Fruit fly (Drosophila melanogaster): ENCODE data around the gene Gr10b.
A peak's percentile ranks its signal among the peaks of the same experiment; 100 is the strongest.

Gene Gr10b

dm6 chrX:11379747-11380146, 33.2 kb downstream of the Gr10b start:
- peak; percentile 10 for TF ChIP-seq CG7101 (tag; optimal IDR thresholded peaks at IDR 0.05)
- TF ChIP-seq CG14711 (tag; optimal IDR thresholded peaks at IDR 0.05) = no peak

DNA sequence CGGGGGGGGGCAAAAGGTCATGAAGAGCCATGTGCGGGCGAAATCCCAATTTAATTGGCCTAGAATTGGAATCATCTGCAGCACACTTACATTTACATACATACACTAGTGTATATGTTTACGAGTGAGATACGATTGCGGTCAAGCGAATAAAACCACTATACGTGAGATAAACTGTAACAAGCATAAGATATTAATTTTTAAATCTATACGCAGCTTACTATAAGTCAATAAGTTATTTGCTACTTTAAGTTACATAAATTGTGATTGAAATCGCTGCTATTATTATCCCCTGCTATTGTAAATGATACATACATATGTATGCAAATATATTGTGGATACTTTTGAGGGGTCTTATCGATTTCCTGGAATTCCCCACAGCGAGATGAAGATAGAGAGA, 33.9 kb downstream of the Gr10b start:
- TF ChIP-seq CG14711 (tag; optimal IDR thresholded peaks at IDR 0.05) = peak; percentile 60
- peak; percentile 12 for TF ChIP-seq bab1 (GFP tag; optimal IDR thresholded peaks at IDR 0.05)
- no peak for TF ChIP-seq CG7045 (GFP tag; optimal IDR thresholded peaks at IDR 0.05)
- TF ChIP-seq CG1620 (GFP tag; optimal IDR thresholded peaks at IDR 0.05) = peak; percentile 39
- no peak for TF ChIP-seq cic (GFP tag; optimal IDR thresholded peaks at IDR 0.05)
- peak; percentile 72 for TF ChIP-seq CG7101 (tag; optimal IDR thresholded peaks at IDR 0.05)
- peak; percentile 28 for TF ChIP-seq CG33017 (tag; optimal IDR thresholded peaks at IDR 0.05)
- peak; percentile 28 for TF ChIP-seq pad (GFP tag; optimal IDR thresholded peaks at IDR 0.05)

DNA sequence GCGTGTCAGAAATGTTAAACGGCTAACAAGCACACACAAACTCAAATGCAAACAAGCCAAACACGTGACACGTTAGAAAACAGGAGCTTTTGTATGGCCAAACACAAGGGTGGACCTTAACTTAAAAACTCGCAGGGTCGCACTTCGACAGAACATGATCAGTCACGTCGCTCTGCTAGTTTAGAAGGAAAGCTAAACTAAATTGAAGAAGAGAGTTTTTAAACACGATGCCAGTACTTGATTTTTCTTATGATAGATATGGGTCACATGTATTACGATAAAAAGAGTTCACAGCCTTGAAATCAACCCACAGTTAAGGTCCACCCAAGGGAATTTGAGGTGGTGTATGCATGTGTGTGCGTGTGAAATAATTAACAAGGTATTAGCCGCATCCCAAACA, 34.6 kb downstream of the Gr10b start:
- TF ChIP-seq ovo (GFP tag; optimal IDR thresholded peaks at IDR 0.05) = no peak
- TF ChIP-seq Hr96 (GFP tag; optimal IDR thresholded peaks at IDR 0.05) = peak; percentile 9
- peak; percentile 11 for TF ChIP-seq CG7045 (GFP tag; optimal IDR thresholded peaks at IDR 0.05)
- TF ChIP-seq tj (GFP tag; optimal IDR thresholded peaks at IDR 0.05) = no peak
- TF ChIP-seq CG7101 (tag; optimal IDR thresholded peaks at IDR 0.05) = peak; percentile 72
- TF ChIP-seq CG33017 (tag; optimal IDR thresholded peaks at IDR 0.05) = peak; percentile 41
- no peak for TF ChIP-seq pad (GFP tag; optimal IDR thresholded peaks at IDR 0.05)
- TF ChIP-seq CG14711 (tag; optimal IDR thresholded peaks at IDR 0.05) = no peak
- TF ChIP-seq CG5204 (GFP tag; optimal IDR thresholded peaks at IDR 0.05) = peak; percentile 15

- TF ChIP-seq CG7101 (tag; optimal IDR thresholded peaks at IDR 0.05) = no peak
- no peak for TF ChIP-seq toe (GFP tag; optimal IDR thresholded peaks at IDR 0.05)
- TF ChIP-seq CG33017 (tag; optimal IDR thresholded peaks at IDR 0.05) = no peak
- TF ChIP-seq tj (GFP tag; optimal IDR thresholded peaks at IDR 0.05) = peak; percentile 95
- TF ChIP-seq CG5204 (GFP tag; optimal IDR thresholded peaks at IDR 0.05) = no peak
Measured at dm6 chrX:11374320-11374719, 38.7 kb downstream of the Gr10b start.

DNA sequence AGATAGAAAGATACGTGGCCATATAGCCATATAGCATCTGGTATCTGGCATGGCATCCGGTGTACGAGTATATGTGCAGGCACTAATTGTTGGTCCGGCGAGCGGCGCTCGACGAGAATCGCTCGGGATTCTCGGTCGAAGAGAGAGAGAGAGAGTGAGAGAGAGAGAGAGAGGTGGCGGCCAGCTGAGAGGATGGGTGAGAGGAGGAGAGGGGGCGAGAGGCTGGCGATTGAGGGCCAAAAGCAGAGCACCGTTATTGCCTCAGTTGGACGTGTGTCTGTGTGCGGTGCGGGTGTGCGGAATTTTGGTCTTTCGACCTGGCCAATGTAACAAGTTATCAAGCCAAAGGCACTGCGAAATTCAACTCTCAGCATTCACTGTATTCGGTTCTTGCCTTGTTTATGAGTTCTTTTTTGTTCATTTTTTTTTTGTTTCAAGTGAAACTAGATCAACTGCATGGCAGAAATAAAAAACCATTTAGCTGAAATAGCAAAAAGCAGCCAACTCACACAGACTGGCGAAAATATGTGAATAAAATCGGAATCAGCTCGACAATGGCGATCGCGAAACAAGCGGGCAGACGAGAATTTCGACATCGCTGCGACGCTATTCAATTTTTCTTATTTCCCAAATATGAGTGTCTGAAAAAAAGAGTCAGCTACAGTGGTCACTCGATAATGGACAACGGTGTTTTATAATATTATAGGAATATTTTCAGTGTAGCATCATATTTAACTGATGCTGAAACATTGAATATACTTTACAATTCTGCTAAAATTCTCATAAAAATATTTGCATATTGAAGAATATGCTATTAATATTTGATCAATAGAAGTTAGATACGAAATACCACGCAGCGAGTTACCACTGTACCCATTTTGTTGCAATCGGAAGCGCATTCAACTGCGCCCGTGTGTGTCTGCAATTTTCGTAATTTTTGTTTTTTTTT, 40.0 kb downstream of the Gr10b start:
- TF ChIP-seq CG1620 (GFP tag; optimal IDR thresholded peaks at IDR 0.05) = peak; percentile 68
- peak; percentile 53 for TF ChIP-seq pad (GFP tag; optimal IDR thresholded peaks at IDR 0.05)
- TF ChIP-seq CG5204 (GFP tag; optimal IDR thresholded peaks at IDR 0.05) = no peak
- TF ChIP-seq CG7045 (GFP tag; optimal IDR thresholded peaks at IDR 0.05) = no peak
- no peak for TF ChIP-seq cic (GFP tag; optimal IDR thresholded peaks at IDR 0.05)
- peak; percentile 55 for TF ChIP-seq CG11617 (GFP tag; optimal IDR thresholded peaks at IDR 0.05)
- no peak for TF ChIP-seq toe (GFP tag; optimal IDR thresholded peaks at IDR 0.05)
- peak; percentile 98 for TF ChIP-seq tj (GFP tag; optimal IDR thresholded peaks at IDR 0.05)
- no peak for TF ChIP-seq cnc (optimal IDR thresholded peaks at IDR 0.05)
- no peak for TF ChIP-seq kay (GFP tag; ENCODE audit: borderline replicate concordance)
- peak; percentile 68 for TF ChIP-seq CG7101 (tag; optimal IDR thresholded peaks at IDR 0.05)
- peak; percentile 52 for TF ChIP-seq Crg-1 (GFP tag; optimal IDR thresholded peaks at IDR 0.05)
- no peak for TF ChIP-seq Hr96 (GFP tag; optimal IDR thresholded peaks at IDR 0.05)
- TF ChIP-seq Mnt (GFP tag; optimal IDR thresholded peaks at IDR 0.05) = peak; percentile 29
- TF ChIP-seq ovo (GFP tag; optimal IDR thresholded peaks at IDR 0.05) = no peak
- peak; percentile 95 for TF ChIP-seq bab1 (GFP tag; optimal IDR thresholded peaks at IDR 0.05)
- peak; percentile 58 for TF ChIP-seq CG14711 (tag; optimal IDR thresholded peaks at IDR 0.05)
- no peak for TF ChIP-seq CG33017 (tag; optimal IDR thresholded peaks at IDR 0.05)
- no peak for TF ChIP-seq CG12768 (GFP tag; optimal IDR thresholded peaks at IDR 0.05)
- TF ChIP-seq Clk (GFP tag; optimal IDR thresholded peaks at IDR 0.05) = no peak

DNA sequence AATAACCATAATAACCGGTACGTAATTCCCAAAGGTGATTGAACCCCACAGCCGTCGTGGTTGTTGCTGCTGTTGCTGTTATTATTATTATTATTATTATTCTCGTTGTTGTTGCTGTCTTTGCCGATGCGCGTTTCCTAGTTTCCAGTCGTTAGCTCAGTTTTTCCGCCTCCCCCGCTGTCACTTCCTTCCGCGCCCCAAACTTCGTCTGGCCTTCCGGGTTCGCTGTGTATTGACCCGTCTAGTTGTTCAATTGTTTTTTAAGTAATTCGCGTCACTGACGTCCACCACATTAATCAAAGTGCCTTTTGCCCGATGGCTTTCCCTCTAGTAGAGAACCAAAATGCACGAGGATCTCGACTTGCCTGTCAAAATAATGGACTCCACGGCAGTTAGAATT, 41.4 kb downstream of the Gr10b start:
- TF ChIP-seq CG12768 (GFP tag; optimal IDR thresholded peaks at IDR 0.05) = no peak

DNA sequence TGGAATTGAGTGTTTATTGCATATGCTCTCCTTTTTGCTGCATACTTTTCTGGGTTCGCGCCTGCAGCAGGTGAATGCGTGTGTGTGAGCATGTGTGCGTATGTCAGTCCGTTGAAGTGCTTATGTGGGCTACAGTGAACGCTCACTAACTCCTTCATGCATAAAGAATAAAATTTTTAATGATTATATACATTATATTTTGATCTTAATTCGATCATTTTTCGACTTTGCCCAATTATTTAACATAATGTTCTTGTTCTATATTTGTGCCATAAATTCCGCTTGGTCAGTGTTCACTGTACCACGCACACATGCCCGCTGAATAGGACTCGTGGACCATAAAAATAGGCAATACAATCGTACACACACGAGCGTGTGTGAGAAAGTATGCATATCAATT, 42.2 kb downstream of the Gr10b start:
- no peak for TF ChIP-seq CG1620 (GFP tag; optimal IDR thresholded peaks at IDR 0.05)
- peak; percentile 22 for TF ChIP-seq CG7045 (GFP tag; optimal IDR thresholded peaks at IDR 0.05)
- TF ChIP-seq tj (GFP tag; optimal IDR thresholded peaks at IDR 0.05) = no peak
- TF ChIP-seq cnc (optimal IDR thresholded peaks at IDR 0.05) = no peak
- TF ChIP-seq CG33017 (tag; optimal IDR thresholded peaks at IDR 0.05) = peak; percentile 33
- peak; percentile 11 for TF ChIP-seq CG7101 (tag; optimal IDR thresholded peaks at IDR 0.05)

- TF ChIP-seq CG7045 (GFP tag; optimal IDR thresholded peaks at IDR 0.05) (no peak), bab1 (GFP tag; optimal IDR thresholded peaks at IDR 0.05) (peak; percentile 51)
Measured at dm6 chrX:11369374-11369773, 43.6 kb downstream of the Gr10b start, which contains the start of gene dlg1. dlg1 (plus strand) TSS chrX:11369665.

Measured in whole organism, adult.